Worm (Caenorhabditis elegans) whole organism, L3 larva: ENCODE measurements around the gene F21G4.6.

Source experiments
- R02D3.7 ChIP-seq: fragments of 150-350 bp; optimal IDR thresholded peaks from 2 replicates; lab custom pipeline; 2014; ENCODE audit warnings: missing biosample characterization, missing genetic modification characterization
- ZK546.5 ChIP-seq: sonication (generic microtip); optimal IDR thresholded peaks from 2 replicates; lab custom pipeline; 2017; ENCODE audit warnings: missing biosample characterization, missing genetic modification characterization
- ceh-16 ChIP-seq: sonication (generic microtip); optimal IDR thresholded peaks from 2 replicates; lab custom pipeline; 2017; ENCODE audit warnings: missing biosample characterization, missing genetic modification characterization
- ceh-28 ChIP-seq: fragments of 150-350 bp; optimal IDR thresholded peaks from 2 replicates; lab custom pipeline; 2014; ENCODE audit warnings: missing biosample characterization, missing genetic modification reagents, missing genetic modification characterization
- ceh-82 ChIP-seq: fragments of 150-350 bp; optimal IDR thresholded peaks from 2 replicates; lab custom pipeline; 2014; ENCODE audit warnings: missing biosample characterization, missing genetic modification characterization
- egl-27 ChIP-seq: sonication (generic microtip); optimal IDR thresholded peaks from 4 replicates; lab custom pipeline; 2017; ENCODE audit warnings: missing biosample characterization, missing genetic modification reagents, missing genetic modification characterization
- egl-5 ChIP-seq: fragments of 150-350 bp; optimal IDR thresholded peaks from 2 replicates; lab custom pipeline; 2017; ENCODE audit warnings: missing biosample characterization, missing genetic modification reagents, missing genetic modification characterization, inconsistent platforms
- elt-2 ChIP-seq: sonication (generic microtip); optimal IDR thresholded peaks from 2 replicates; lab custom pipeline; 2016; ENCODE audit warnings: missing genetic modification reagents, mild to moderate bottlenecking, missing genetic modification characterization, missing compliant biosample characterization
- elt-3 ChIP-seq, 3 experiments: fragments of 150-350 bp in 1 of 3; sonication (generic microtip) in 2 of 3; optimal IDR thresholded peaks; 2 replicates in 2 of 3; 4 replicates in 1 of 3; lab custom pipeline; 2014 to 2017; ENCODE audit warnings: missing biosample characterization in 3 of 3, missing genetic modification characterization in 3 of 3
- eor-1 ChIP-seq, 2 experiments: fragments of 150-350 bp; optimal IDR thresholded peaks; 2 replicates each; lab custom pipeline; 2014 to 2018; ENCODE audit warnings: missing biosample characterization in 2 of 2, missing genetic modification characterization in 2 of 2
- fkh-10 ChIP-seq: sonication (generic microtip); optimal IDR thresholded peaks from 2 replicates; lab custom pipeline; 2017; ENCODE audit warnings: missing biosample characterization, missing genetic modification reagents, missing genetic modification characterization
- fkh-2 ChIP-seq: fragments of 150-350 bp; optimal IDR thresholded peaks from 2 replicates; lab custom pipeline; 2014; ENCODE audit warnings: missing biosample characterization, missing genetic modification reagents, missing genetic modification characterization
- fos-1 ChIP-seq: fragments of 150-350 bp; optimal IDR thresholded peaks from 2 replicates; lab custom pipeline; 2014; ENCODE audit warnings: missing biosample characterization, missing genetic modification characterization
- hmg-11 ChIP-seq: sonication (generic microtip); optimal IDR thresholded peaks from 2 replicates; lab custom pipeline; 2016; ENCODE audit warnings: missing genetic modification characterization, missing compliant biosample characterization
- jun-1 ChIP-seq: fragments of 150-350 bp; optimal IDR thresholded peaks from 2 replicates; lab custom pipeline; 2014; ENCODE audit warnings: missing biosample characterization, missing genetic modification reagents, missing genetic modification characterization
- lin-15B ChIP-seq: fragments of 150-350 bp; optimal IDR thresholded peaks from 2 replicates; lab custom pipeline; 2014; ENCODE audit warnings: missing biosample characterization, missing genetic modification characterization
- lin-39 ChIP-seq: fragments of 150-350 bp; optimal IDR thresholded peaks from 2 replicates; lab custom pipeline; 2018; ENCODE audit warnings: missing biosample characterization, missing genetic modification reagents, missing genetic modification characterization
- lsy-12 ChIP-seq: sonication (generic microtip); optimal IDR thresholded peaks from 2 replicates; lab custom pipeline; 2016; ENCODE audit warnings: mild to moderate bottlenecking, missing genetic modification characterization, missing compliant biosample characterization
- mdl-1 ChIP-seq: fragments of 150-350 bp; optimal IDR thresholded peaks from 2 replicates; lab custom pipeline; 2014; ENCODE audit warnings: missing biosample characterization, missing genetic modification characterization
- mml-1 ChIP-seq: fragments of 150-350 bp; sonication (generic microtip); optimal IDR thresholded peaks from 3 replicates; lab custom pipeline; 2014; ENCODE audit warnings: missing biosample characterization, missing genetic modification characterization
- nfya-1 ChIP-seq: sonication (generic microtip); optimal IDR thresholded peaks from 2 replicates; lab custom pipeline; 2017; ENCODE audit warnings: missing genetic modification characterization, mild to moderate bottlenecking, missing compliant biosample characterization, antibody characterized with exemption, moderate library complexity; ENCODE audit not compliant: insufficient read depth
- nhr-11 ChIP-seq: fragments of 150-350 bp; optimal IDR thresholded peaks from 2 replicates; lab custom pipeline; 2014; ENCODE audit warnings: missing biosample characterization, missing genetic modification characterization
- nhr-23 ChIP-seq: fragments of 150-350 bp; optimal IDR thresholded peaks from 2 replicates; lab custom pipeline; 2014; ENCODE audit warnings: missing biosample characterization, missing genetic modification reagents, missing genetic modification characterization
- nhr-237 ChIP-seq: fragments of 150-350 bp; optimal IDR thresholded peaks from 2 replicates; lab custom pipeline; 2014; ENCODE audit warnings: missing biosample characterization, missing genetic modification characterization
- nhr-25 ChIP-seq: sonication (generic microtip); optimal IDR thresholded peaks from 2 replicates; lab custom pipeline; 2017; ENCODE audit warnings: missing biosample characterization, missing genetic modification characterization
- nhr-28 ChIP-seq: fragments of 150-350 bp; optimal IDR thresholded peaks from 2 replicates; lab custom pipeline; 2014; ENCODE audit warnings: missing biosample characterization, missing genetic modification characterization
- nhr-43 ChIP-seq: sonication (generic microtip); optimal IDR thresholded peaks from 2 replicates; lab custom pipeline; 2016; ENCODE audit warnings: mild to moderate bottlenecking, missing genetic modification characterization, missing compliant biosample characterization; ENCODE audit not compliant: poor library complexity, severe bottlenecking
- nhr-77 ChIP-seq: fragments of 150-350 bp; optimal IDR thresholded peaks from 2 replicates; lab custom pipeline; 2014; ENCODE audit warnings: missing biosample characterization, missing genetic modification characterization
- pha-4 ChIP-seq: fragments of 150-350 bp; optimal IDR thresholded peaks from 2 replicates; lab custom pipeline; 2014; ENCODE audit warnings: missing biosample characterization, missing genetic modification reagents, missing genetic modification characterization
- pqm-1 ChIP-seq: fragments of 150-350 bp; optimal IDR thresholded peaks from 2 replicates; lab custom pipeline; 2017; ENCODE audit warnings: missing biosample characterization, missing genetic modification characterization, inconsistent platforms
- sea-2 ChIP-seq: fragments of 150-350 bp; sonication (generic microtip); optimal IDR thresholded peaks from 4 replicates; lab custom pipeline; 2014; ENCODE audit warnings: missing biosample characterization, missing genetic modification reagents, missing genetic modification characterization
- skn-1 ChIP-seq: fragments of 150-350 bp; optimal IDR thresholded peaks from 2 replicates; lab custom pipeline; 2014; ENCODE audit warnings: missing biosample characterization, missing genetic modification characterization
- snpc-4 ChIP-seq: fragments of 150-350 bp; optimal IDR thresholded peaks from 2 replicates; lab custom pipeline; 2014; ENCODE audit warnings: missing biosample characterization, missing genetic modification characterization
- tbx-2 ChIP-seq: sonication (generic microtip); optimal IDR thresholded peaks from 2 replicates; lab custom pipeline; 2016; ENCODE audit warnings: mild to moderate bottlenecking, missing genetic modification characterization, missing compliant biosample characterization
- unc-39 ChIP-seq: sonication (generic microtip); optimal IDR thresholded peaks from 4 replicates; lab custom pipeline; 2017; ENCODE audit warnings: missing biosample characterization, missing genetic modification characterization
- unc-62 ChIP-seq: fragments of 150-350 bp; sonication (generic microtip); optimal IDR thresholded peaks from 4 replicates; lab custom pipeline; 2014; ENCODE audit warnings: missing biosample characterization, missing genetic modification reagents, missing genetic modification characterization
- zag-1 ChIP-seq: fragments of 150-350 bp; optimal IDR thresholded peaks from 2 replicates; lab custom pipeline; 2014; ENCODE audit warnings: missing biosample characterization, missing genetic modification characterization
- ztf-11 ChIP-seq: fragments of 150-350 bp; optimal IDR thresholded peaks from 2 replicates; lab custom pipeline; 2014; ENCODE audit warnings: missing biosample characterization, missing genetic modification characterization

Gene F21G4.6

DNA sequence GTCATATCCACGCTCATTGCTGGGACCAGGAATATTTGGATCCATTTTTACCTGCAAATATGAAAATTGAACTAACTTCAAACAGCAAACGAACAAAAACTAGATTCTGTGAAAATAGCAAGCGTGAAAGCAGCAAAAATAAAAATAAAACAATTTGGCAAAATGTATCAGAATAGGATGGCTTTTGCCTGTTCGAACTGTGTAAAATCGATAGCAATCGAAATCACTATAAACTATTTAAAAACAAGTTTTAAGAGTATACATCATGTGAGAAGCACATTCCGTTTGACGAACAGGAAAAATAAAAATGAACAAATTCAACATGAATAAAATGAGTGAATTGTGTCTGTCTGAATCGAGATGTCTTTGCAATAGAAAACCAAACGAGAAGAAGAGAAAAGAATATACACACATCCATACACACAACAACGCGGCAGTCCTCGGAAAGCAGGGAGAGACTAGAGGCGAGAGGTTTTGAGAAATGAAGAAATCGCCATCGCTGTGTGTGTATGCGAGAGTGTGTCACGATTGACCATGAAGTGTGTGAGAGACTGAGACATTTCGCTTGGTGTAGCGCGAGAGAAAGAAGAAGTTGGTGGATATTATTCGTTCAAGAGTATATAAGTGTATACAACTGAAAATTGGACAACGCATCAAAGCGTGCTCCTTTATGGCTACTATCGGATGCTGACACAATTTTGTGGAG is 17.7 kb downstream of the F21G4.6 start, which contains the start of gene phf-34:
Gene phf-34, minus strand, starts transcription at position 51 of the 706 bp plus-strand sequence.
- TF ChIP-seq lin-15B (tag; lab: Kevin White, UChicago), result peak; percentile 28
- peak; percentile 61 for TF ChIP-seq nhr-25 (tag; lab: Kevin White, UChicago)
- TF ChIP-seq elt-3 (tag; optimal IDR thresholded peaks at IDR 0.05; lab: Kevin White, UChicago), result no peak
- no peak for TF ChIP-seq tbx-2 (tag; lab: Kevin White, UChicago)
- no peak for TF ChIP-seq R02D3.7
- TF ChIP-seq ceh-82 (tag; lab: Kevin White, UChicago), result no peak
- peak; percentile 76 for TF ChIP-seq nfya-1 (tag; lab: Kevin White, UChicago)
- peak; percentile 13 for TF ChIP-seq egl-5 (tag; lab: Kevin White, UChicago)
- TF ChIP-seq unc-62 (GFP tag; lab: Kevin White, UChicago), result no peak
- TF ChIP-seq fos-1 (tag; lab: Kevin White, UChicago), result no peak
- TF ChIP-seq pha-4 (tag; lab: Kevin White, UChicago), result peak; percentile 34
- TF ChIP-seq jun-1 (tag; lab: Kevin White, UChicago), result no peak
- no peak for TF ChIP-seq skn-1
- TF ChIP-seq snpc-4, result peak; percentile 34
- no peak for TF ChIP-seq mdl-1 (tag; lab: Kevin White, UChicago)
- TF ChIP-seq ceh-28 (tag; lab: Kevin White, UChicago), result no peak
- no peak for TF ChIP-seq nhr-28 (tag; lab: Kevin White, UChicago)
- TF ChIP-seq fkh-10 (GFP tag; lab: Kevin White, UChicago), result peak; percentile 10
- TF ChIP-seq nhr-43, result peak; percentile 31
- TF ChIP-seq lin-39, result peak; percentile 21
- TF ChIP-seq ztf-11 (tag; lab: Kevin White, UChicago), result no peak
- TF ChIP-seq zag-1 (tag; lab: Kevin White, UChicago), result no peak
- TF ChIP-seq nhr-23 (tag; lab: Kevin White, UChicago), result peak; percentile 65
- TF ChIP-seq unc-39 (tag; lab: Kevin White, UChicago), result no peak
- no peak for TF ChIP-seq ZK546.5 (tag; lab: Kevin White, UChicago)
- TF ChIP-seq hmg-11 (tag; lab: Kevin White, UChicago), result peak; percentile 88
- no peak for TF ChIP-seq nhr-11 (tag; lab: Kevin White, UChicago)
- TF ChIP-seq egl-27 (tag; lab: Kevin White, UChicago), result no peak
- no peak for TF ChIP-seq eor-1 (tag; optimal IDR thresholded peaks at IDR 0.05; lab: Kevin White, UChicago)
- no peak for TF ChIP-seq lsy-12 (tag; lab: Kevin White, UChicago)

- TF ChIP-seq lin-15B (tag; lab: Kevin White, UChicago) (no peak), pqm-1 (tag; lab: Kevin White, UChicago) (no peak), fkh-2 (tag; lab: Kevin White, UChicago) (no peak), eor-1 (tag; optimal IDR thresholded peaks at IDR 0.05; lab: Kevin White, UChicago) (no peak), sea-2 (GFP tag; lab: Kevin White, UChicago) (no peak), jun-1 (tag; lab: Kevin White, UChicago) (no peak), nhr-237 (tag; lab: Kevin White, UChicago) (no peak), skn-1 (no peak), ceh-16 (no peak), ZK546.5 (tag; lab: Kevin White, UChicago) (no peak), snpc-4 (no peak), nhr-25 (tag; lab: Kevin White, UChicago) (no peak), R02D3.7 (no peak), ceh-28 (tag; lab: Kevin White, UChicago) (no peak)
- TF ChIP-seq, all 47 proteins: peak for 0
Observed at ce11 chrX:9894844-9895243, 22.4 kb downstream of the F21G4.6 start, which contains the start of gene F21G4.3. Gene F21G4.3, plus strand, starts transcription at chrX:9895144.

ce11 chrX:9893069-9893468 is 24.2 kb downstream of the F21G4.6 start:
- no peak for TF ChIP-seq fkh-10 (GFP tag; lab: Kevin White, UChicago)
- peak; percentile 4 for TF ChIP-seq nhr-25 (tag; lab: Kevin White, UChicago)

- TF ChIP-seq egl-5 (tag; lab: Kevin White, UChicago), result no peak
- TF ChIP-seq pha-4 (tag; lab: Kevin White, UChicago), result peak; percentile 91
- TF ChIP-seq nhr-23 (tag; lab: Kevin White, UChicago), result no peak
- peak; percentile 25 for TF ChIP-seq pqm-1 (tag; lab: Kevin White, UChicago)
- TF ChIP-seq nhr-237 (tag; lab: Kevin White, UChicago), result no peak
- TF ChIP-seq ceh-82 (tag; lab: Kevin White, UChicago), result no peak
- TF ChIP-seq sea-2 (GFP tag; lab: Kevin White, UChicago), result no peak
- TF ChIP-seq egl-27 (tag; lab: Kevin White, UChicago), result no peak
- no peak for TF ChIP-seq mml-1
- TF ChIP-seq ceh-16, result no peak
- TF ChIP-seq nhr-43, result no peak
- TF ChIP-seq zag-1 (tag; lab: Kevin White, UChicago), result no peak
- no peak for TF ChIP-seq nhr-77 (tag; lab: Kevin White, UChicago)
- TF ChIP-seq hmg-11 (tag; lab: Kevin White, UChicago), result no peak
- peak; percentile 21 for TF ChIP-seq fos-1 (tag; lab: Kevin White, UChicago)
- peak; percentile 57 for TF ChIP-seq elt-2 (tag; lab: Kevin White, UChicago)
Observed at ce11 chrX:9892323-9892722, 24.9 kb downstream of the F21G4.6 start, which contains the start of gene F21G4.1. Gene F21G4.1, minus strand, starts transcription at chrX:9892328.
